Worm (Caenorhabditis elegans) whole organism, early embryonic: Measurements from ENCODE around the gene R148.8.
A peak's percentile ranks its signal among the peaks of the same experiment; 100 is the strongest.

Source experiments
- B0310.2 ChIP-seq: sonication (generic microtip); optimal IDR thresholded peaks from 2 replicates; lab custom pipeline; 2016; ENCODE audit warnings: mild to moderate bottlenecking, missing genetic modification characterization, missing compliant biosample characterization
- F13C5.2 ChIP-seq: sonication (generic microtip); optimal IDR thresholded peaks from 2 replicates; lab custom pipeline; 2017; ENCODE audit warnings: mild to moderate bottlenecking, missing genetic modification characterization, inconsistent platforms, missing compliant biosample characterization
- aly-1 ChIP-seq: sonication (generic microtip); optimal IDR thresholded peaks from 2 replicates; lab custom pipeline; 2016; ENCODE audit warnings: missing genetic modification characterization, missing compliant biosample characterization
- ama-1 ChIP-seq: fragments of 150-350 bp; optimal IDR thresholded peaks from 2 replicates; lab custom pipeline; 2014
- ceh-13 ChIP-seq: fragments of 200-800 bp; sonication (Bioruptor generic); optimal IDR thresholded peaks from 2 replicates; lab custom pipeline; 2018; ENCODE audit warnings: mild to moderate bottlenecking, missing genetic modification characterization, missing compliant biosample characterization
- ceh-36 ChIP-seq: sonication (generic microtip); optimal IDR thresholded peaks from 2 replicates; lab custom pipeline; 2016; ENCODE audit warnings: missing genetic modification characterization, inconsistent platforms, missing compliant biosample characterization
- ets-7 ChIP-seq: sonication (generic microtip); optimal IDR thresholded peaks from 2 replicates; lab custom pipeline; 2016; ENCODE audit warnings: missing genotype, missing genetic modification characterization, missing compliant biosample characterization
- flt-1 ChIP-seq: fragments of 200-800 bp; sonication (Bioruptor generic); IDR thresholded peaks from 2 replicates; pipeline ENCODE4 v1.3.6; 2022; ENCODE audit warnings: missing genetic modification characterization, missing compliant biosample characterization
- hmbx-1 ChIP-seq: sonication (generic microtip); optimal IDR thresholded peaks from 2 replicates; lab custom pipeline; 2016; ENCODE audit warnings: mild to moderate bottlenecking, missing genetic modification characterization, missing compliant biosample characterization
- hmg-4 ChIP-seq: fragments of 200-800 bp; sonication (Bioruptor generic); optimal IDR thresholded peaks from 2 replicates; lab custom pipeline; 2018; ENCODE audit warnings: mild to moderate bottlenecking, missing genetic modification characterization, missing compliant biosample characterization
- hnd-1 ChIP-seq: sonication (generic microtip); optimal IDR thresholded peaks from 2 replicates; lab custom pipeline; 2016; ENCODE audit warnings: missing genetic modification characterization, missing compliant biosample characterization
- pes-1 ChIP-seq: fragments of 200-800 bp; sonication (Bioruptor generic); IDR thresholded peaks from 2 replicates; pipeline ENCODE4 v1.3.6; 2022; ENCODE audit warnings: missing genetic modification reagents, missing genetic modification characterization, missing compliant biosample characterization
- scrt-1 ChIP-seq: fragments of 200-800 bp; sonication (Bioruptor generic); IDR thresholded peaks from 2 replicates; pipeline ENCODE4 v1.3.6; 2022; ENCODE audit warnings: missing genetic modification characterization, missing compliant biosample characterization
- sea-1 ChIP-seq: fragments of 200-800 bp; sonication (Bioruptor generic); conservative IDR thresholded peaks from 2 replicates; pipeline ENCODE4 v1.3.6; 2022; ENCODE audit warnings: missing genetic modification characterization, missing compliant biosample characterization
- tbx-11 ChIP-seq: fragments of 200-800 bp; sonication (Bioruptor generic); IDR thresholded peaks from 2 replicates; pipeline ENCODE4 v1.3.6; 2022; ENCODE audit warnings: missing genetic modification characterization, missing compliant biosample characterization
- tbx-37 ChIP-seq: fragments of 200-800 bp; sonication (Bioruptor generic); conservative IDR thresholded peaks from 2 replicates; pipeline ENCODE4 v1.3.6; 2022; ENCODE audit warnings: missing genetic modification reagents, missing genetic modification characterization, missing compliant biosample characterization
- tra-4 ChIP-seq: sonication (generic microtip); optimal IDR thresholded peaks from 2 replicates; lab custom pipeline; 2017; ENCODE audit warnings: missing genetic modification characterization, missing compliant biosample characterization

Gene R148.8

ce11 chrIII:3199416-3199815, 8.1 kb downstream of the R148.8 start, which contains the start of gene heh-1:
heh-1 (minus strand) TSS chrIII:3199516.
- TF ChIP-seq B0310.2, result no peak

DNA sequence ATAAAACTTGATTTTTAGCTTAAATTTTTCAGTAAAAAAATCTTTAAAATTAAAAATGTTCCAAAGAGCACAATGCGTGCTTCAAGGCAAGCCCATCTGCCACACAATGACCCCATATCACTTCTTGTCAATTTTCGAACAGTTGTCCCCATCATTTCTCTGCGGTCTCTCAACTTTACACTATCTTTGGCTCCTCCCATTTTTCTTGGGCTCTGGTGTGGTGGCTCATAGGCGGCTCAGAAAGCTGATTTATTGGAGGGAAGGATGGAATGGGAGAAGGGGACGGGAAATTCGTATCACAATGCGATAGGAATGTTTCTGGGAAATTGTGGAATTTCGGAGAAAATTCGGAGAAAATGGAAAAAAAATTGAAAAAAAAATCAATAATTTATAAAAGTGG, 9.3 kb downstream of the R148.8 start:
- TF ChIP-seq tbx-11, result no peak
- TF ChIP-seq ets-7 (tag; lab: Kevin White, UChicago), result no peak
- TF ChIP-seq ceh-13 (GFP tag; lab: Kevin White, UChicago), result no peak
- no peak for TF ChIP-seq scrt-1
- TF ChIP-seq flt-1 (GFP tag; lab: Robert Waterston, UW), result no peak
- no peak for TF ChIP-seq F13C5.2 (tag; lab: Kevin White, UChicago)
- no peak for TF ChIP-seq hmg-4
- TF ChIP-seq ceh-36 (tag; lab: Kevin White, UChicago), result no peak
- no peak for TF ChIP-seq hnd-1 (tag; lab: Kevin White, UChicago)
- no peak for TF ChIP-seq pes-1 (GFP tag; lab: Robert Waterston, UW)
- no peak for TF ChIP-seq tra-4 (tag; lab: Kevin White, UChicago)
- no peak for TF ChIP-seq B0310.2
- TF ChIP-seq aly-1 (tag; lab: Kevin White, UChicago), result no peak

DNA sequence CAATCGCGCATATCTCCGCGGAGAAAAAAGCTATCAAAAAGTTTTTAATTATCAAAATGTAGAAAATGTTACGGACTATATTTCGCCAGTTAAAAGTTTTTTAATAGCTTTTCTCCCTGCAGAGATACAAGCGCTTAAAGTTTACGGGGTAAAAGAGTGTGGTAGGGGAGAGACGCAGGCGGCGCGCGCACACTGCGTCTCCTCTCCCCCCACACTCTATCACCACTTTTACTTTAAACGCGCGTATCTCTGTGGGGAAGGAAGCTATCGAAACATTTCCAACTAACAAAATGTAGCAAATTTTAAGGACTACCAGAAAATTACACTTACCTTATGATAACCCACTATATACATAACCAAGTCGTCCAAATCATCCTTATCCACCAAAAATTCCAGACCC, 12.3 kb downstream of the R148.8 start:
- TF ChIP-seq ama-1 (lab: Kevin White, UChicago) (no peak), tra-4 (tag; lab: Kevin White, UChicago) (no peak), hmbx-1 (tag; lab: Kevin White, UChicago) (no peak), tbx-11 (no peak), F13C5.2 (tag; lab: Kevin White, UChicago) (no peak), hmg-4 (no peak), flt-1 (GFP tag; lab: Robert Waterston, UW) (no peak), sea-1 (GFP tag; lab: Robert Waterston, UW) (no peak), tbx-37 (GFP tag; lab: Robert Waterston, UW) (no peak), ets-7 (tag; lab: Kevin White, UChicago) (no peak), pes-1 (GFP tag; lab: Robert Waterston, UW) (no peak), hnd-1 (tag; lab: Kevin White, UChicago) (no peak), aly-1 (tag; lab: Kevin White, UChicago) (no peak), ceh-36 (tag; lab: Kevin White, UChicago) (no peak), scrt-1 (no peak), B0310.2 (no peak), ceh-13 (GFP tag; lab: Kevin White, UChicago) (no peak)

- TF ChIP-seq tra-4 (tag; lab: Kevin White, UChicago) (no peak), tbx-11 (no peak), ceh-13 (GFP tag; lab: Kevin White, UChicago) (no peak), hmbx-1 (tag; lab: Kevin White, UChicago) (no peak), sea-1 (GFP tag; lab: Robert Waterston, UW) (no peak), flt-1 (GFP tag; lab: Robert Waterston, UW) (no peak), pes-1 (GFP tag; lab: Robert Waterston, UW) (no peak), F13C5.2 (tag; lab: Kevin White, UChicago) (no peak), hmg-4 (no peak), ets-7 (tag; lab: Kevin White, UChicago) (no peak)
Measured at ce11 chrIII:3219050-3219449, 27.8 kb downstream of the R148.8 start, which contains the start of gene frm-8. frm-8 (minus strand) TSS chrIII:3219150.

- peak; percentile 35 for TF ChIP-seq hmg-4
- no peak for TF ChIP-seq F13C5.2 (tag; lab: Kevin White, UChicago)
Measured at ce11 chrIII:3220287-3220686, 29.0 kb downstream of the R148.8 start.

ce11 chrIII:3222707-3223106, 31.4 kb downstream of the R148.8 start:
- TF ChIP-seq ets-7 (tag; lab: Kevin White, UChicago) (no peak), tbx-37 (GFP tag; lab: Robert Waterston, UW) (no peak), scrt-1 (no peak), F13C5.2 (tag; lab: Kevin White, UChicago) (no peak)

- no peak for TF ChIP-seq ceh-36 (tag; lab: Kevin White, UChicago)
- no peak for TF ChIP-seq tbx-37 (GFP tag; lab: Robert Waterston, UW)
- no peak for TF ChIP-seq ama-1 (lab: Kevin White, UChicago)
- TF ChIP-seq aly-1 (tag; lab: Kevin White, UChicago), result no peak
- TF ChIP-seq ets-7 (tag; lab: Kevin White, UChicago), result no peak
- TF ChIP-seq hnd-1 (tag; lab: Kevin White, UChicago), result no peak
- TF ChIP-seq tra-4 (tag; lab: Kevin White, UChicago), result no peak
- no peak for TF ChIP-seq F13C5.2 (tag; lab: Kevin White, UChicago)
Measured at ce11 chrIII:3224102-3224501, 32.8 kb downstream of the R148.8 start.

ce11 chrIII:3232650-3233152, 41.4 kb downstream of the R148.8 start, which contains the start of gene Y53G8AL.1:
Y53G8AL.1 (plus strand) TSS chrIII:3233102.
- TF ChIP-seq pes-1 (GFP tag; lab: Robert Waterston, UW), result peak; percentile 38; the same call in 1 of the 2 replicates
- no peak for TF ChIP-seq tbx-11
- TF ChIP-seq ceh-36 (tag; lab: Kevin White, UChicago), result no peak

ce11 chrIII:3240893-3241292, 49.6 kb downstream of the R148.8 start:
- TF ChIP-seq hnd-1 (tag; lab: Kevin White, UChicago) (no peak), ets-7 (tag; lab: Kevin White, UChicago) (no peak), tbx-37 (GFP tag; lab: Robert Waterston, UW) (no peak)
